Fruit fly (Drosophila melanogaster) whole organism, embryonic: Measurements from ENCODE around the gene Vps53.

Source experiments
- CG18476 ChIP-seq: fragments of 200-800 bp; sonication (Bioruptor generic); optimal IDR thresholded peaks from 2 replicates; lab custom pipeline; 2016; ENCODE audit warnings: missing biosample characterization, mild to moderate bottlenecking, missing genetic modification characterization
- CG30020 ChIP-seq: fragments of 200-800 bp; optimal IDR thresholded peaks from 2 replicates; lab custom pipeline; 2019; ENCODE audit warnings: missing biosample characterization, mild to moderate bottlenecking, missing genetic modification characterization, moderate library complexity
- CG7745 ChIP-seq: fragments of 200-800 bp; sonication (Bioruptor generic); optimal IDR thresholded peaks from 2 replicates; lab custom pipeline; 2018; ENCODE audit warnings: missing biosample characterization, mild to moderate bottlenecking, missing genetic modification characterization, moderate library complexity
- h ChIP-seq: fragments of >200 bp; optimal IDR thresholded peaks from 2 replicates; lab custom pipeline; 2017
- her ChIP-seq: fragments of 200-800 bp; sonication (Bioruptor generic); optimal IDR thresholded peaks from 2 replicates; lab custom pipeline; 2016; ENCODE audit warnings: missing biosample characterization, missing genetic modification characterization
- jing ChIP-seq: fragments of 200-800 bp; sonication (Bioruptor generic); optimal IDR thresholded peaks from 2 replicates; lab custom pipeline; 2018; ENCODE audit warnings: missing biosample characterization, mild to moderate bottlenecking, missing genetic modification characterization
- jumu ChIP-seq: fragments of 200-800 bp; sonication (Bioruptor generic); optimal IDR thresholded peaks from 3 replicates; lab custom pipeline; 2016; ENCODE audit warnings: missing biosample characterization, missing genetic modification characterization
- sqz ChIP-seq: fragments of 200-800 bp; sonication (Bioruptor generic); optimal IDR thresholded peaks from 3 replicates; lab custom pipeline; 2018; ENCODE audit warnings: missing biosample characterization, mild to moderate bottlenecking, missing genetic modification characterization
- tap ChIP-seq: fragments of 200-800 bp; optimal IDR thresholded peaks from 3 replicates; lab custom pipeline; 2019; ENCODE audit warnings: missing biosample characterization, mild to moderate bottlenecking, missing genetic modification characterization, moderate library complexity

dm6 chr2L:4364914-4365313 lies 20.9 kb downstream of the Vps53 start:
- no peak for TF ChIP-seq CG30020
- no peak for TF ChIP-seq h (lab: Kevin White, UChicago)
- TF ChIP-seq jumu (GFP tag; lab: Kevin White, UChicago) = no peak
- no peak for TF ChIP-seq tap (tag; lab: Kevin White, UChicago)
- TF ChIP-seq sqz (GFP tag; lab: Kevin White, UChicago) = no peak
- TF ChIP-seq her (GFP tag; lab: Kevin White, UChicago) = no peak
- TF ChIP-seq CG18476 = no peak
- peak; percentile 18 for TF ChIP-seq CG7745
- TF ChIP-seq jing (GFP tag; lab: Kevin White, UChicago) = no peak
